Worm (Caenorhabditis elegans): ENCODE results near the gene tmed-1.

DNA sequence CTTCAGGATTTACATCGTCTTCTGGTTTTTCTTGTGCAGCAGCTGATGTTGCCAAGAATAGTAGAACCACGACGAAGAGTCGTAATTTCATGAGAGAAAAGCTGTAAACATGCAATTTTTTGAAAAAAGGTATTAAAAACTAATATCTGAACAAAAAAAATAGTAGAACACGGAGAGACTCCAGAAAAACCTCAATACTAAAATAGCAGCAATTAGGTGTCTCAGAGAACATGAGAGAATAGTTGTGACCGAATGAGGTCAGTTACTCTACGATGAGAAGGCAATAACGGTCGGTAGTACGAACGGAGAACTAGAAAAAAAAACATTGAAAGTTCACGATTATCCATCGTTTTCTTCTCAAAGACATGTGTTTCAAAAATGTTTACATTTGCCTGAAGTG is 48.9 kb downstream of the tmed-1 start, which contains the start of gene tgn-38:
- TF ChIP-seq ceh-36 (tag; optimal IDR thresholded peaks at IDR 0.05) = no peak
- no peak for TF ChIP-seq ceh-13 (GFP tag; optimal IDR thresholded peaks at IDR 0.05)
- no peak for TF ChIP-seq ama-1 (optimal IDR thresholded peaks at IDR 0.05)
- no peak for TF ChIP-seq hnd-1 (tag; optimal IDR thresholded peaks at IDR 0.05)
- no peak for TF ChIP-seq B0310.2 (tag; optimal IDR thresholded peaks at IDR 0.05)
- TF ChIP-seq tbx-11 (GFP tag; IDR thresholded peaks at IDR 0.05) = no peak
- TF ChIP-seq F13C5.2 (tag; optimal IDR thresholded peaks at IDR 0.05) = no peak
- no peak for TF ChIP-seq ets-7 (tag; optimal IDR thresholded peaks at IDR 0.05)
- TF ChIP-seq hmg-4 (GFP tag; optimal IDR thresholded peaks at IDR 0.05) = no peak
- TF ChIP-seq pes-1 (GFP tag; IDR thresholded peaks at IDR 0.05) = no peak
- no peak for TF ChIP-seq flt-1 (GFP tag; IDR thresholded peaks at IDR 0.05)
- TF ChIP-seq hmbx-1 (tag; optimal IDR thresholded peaks at IDR 0.05) = no peak
- TF ChIP-seq tbx-37 (GFP tag; conservative IDR thresholded peaks at IDR 0.05) = no peak
